Fruit fly (Drosophila melanogaster) whole organism, prepupa: Measurements from ENCODE around the gene wit.

Experiments used
- CG15336 ChIP-seq: fragments of 200-800 bp; sonication (Bioruptor generic); IDR thresholded peaks from 2 replicates; pipeline ENCODE4 v1.3.6; 2022; ENCODE audit warnings: missing biosample characterization, missing genetic modification characterization
- CG6792 ChIP-seq: fragments of 200-800 bp; sonication (Bioruptor generic); optimal IDR thresholded peaks from 3 replicates; lab custom pipeline; 2016; ENCODE audit warnings: missing biosample characterization, missing genetic modification characterization
- CG8319 ChIP-seq: fragments of 200-800 bp; sonication (Bioruptor generic); optimal IDR thresholded peaks from 3 replicates; lab custom pipeline; 2016; ENCODE audit warnings: missing biosample characterization, missing genetic modification characterization
- Hr39 ChIP-seq: fragments of 200-800 bp; sonication (Bioruptor generic); optimal IDR thresholded peaks from 2 replicates; lab custom pipeline; 2016; ENCODE audit warnings: missing biosample characterization, missing genetic modification characterization
- Smox ChIP-seq: fragments of 200-800 bp; sonication (Bioruptor generic); optimal IDR thresholded peaks from 3 replicates; lab custom pipeline; 2016; ENCODE audit warnings: missing biosample characterization, missing genetic modification characterization
- acj6 ChIP-seq: fragments of 200-800 bp; sonication (Bioruptor generic); optimal IDR thresholded peaks from 3 replicates; lab custom pipeline; 2016; ENCODE audit warnings: missing biosample characterization, missing genetic modification characterization
- esn ChIP-seq: fragments of 200-800 bp; sonication (Bioruptor generic); optimal IDR thresholded peaks from 2 replicates; lab custom pipeline; 2016; ENCODE audit warnings: missing biosample characterization, mild to moderate bottlenecking, missing genetic modification characterization, moderate library complexity
- fd85E ChIP-seq: fragments of 200-800 bp; sonication (Bioruptor generic); optimal IDR thresholded peaks from 3 replicates; lab custom pipeline; 2016; ENCODE audit warnings: missing biosample characterization, missing genetic modification characterization

DNA sequence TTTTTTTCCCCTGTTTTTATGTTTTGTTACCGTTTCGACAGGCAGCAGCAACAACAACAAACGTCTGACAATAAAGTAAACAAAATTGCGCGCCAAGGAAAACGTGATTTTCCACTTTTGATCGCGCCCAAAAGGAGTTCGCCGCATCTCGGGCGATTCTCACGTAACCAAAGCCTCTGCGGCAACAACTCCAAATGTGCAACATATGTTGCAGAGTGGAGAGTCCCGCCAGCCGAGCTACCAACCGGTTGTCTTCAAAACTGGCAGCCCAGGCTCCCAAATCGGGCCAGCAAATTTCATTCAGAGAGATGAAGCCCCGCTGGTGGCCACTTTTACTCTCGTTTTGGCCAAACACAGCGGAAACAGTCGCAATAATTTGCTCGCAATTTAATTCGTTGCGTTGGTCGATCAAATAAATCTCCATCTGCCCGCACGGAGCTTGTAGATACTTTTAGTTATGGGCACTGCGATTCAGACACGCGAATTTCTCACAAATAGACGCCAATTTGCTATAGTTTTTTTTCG is 16.0 kb downstream of the wit start:
- no peak for TF ChIP-seq CG15336
- TF ChIP-seq Hr39: no peak
- no peak for TF ChIP-seq CG6792 (GFP tag; lab: Kevin White, UChicago)
- TF ChIP-seq CG8319: no peak
- no peak for TF ChIP-seq esn (GFP tag; lab: Kevin White, UChicago)
- TF ChIP-seq acj6 (GFP tag; lab: Kevin White, UChicago): no peak
- no peak for TF ChIP-seq fd85E (GFP tag; lab: Kevin White, UChicago)
- no peak for TF ChIP-seq Smox (GFP tag; lab: Kevin White, UChicago)
